Worm (Caenorhabditis elegans) whole organism, late embryonic: ENCODE data around the gene slc-9B.1.

Source experiments
- ceh-14 ChIP-seq: sonication (generic microtip); optimal IDR thresholded peaks from 2 replicates; lab custom pipeline; 2016; ENCODE audit warnings: missing genotype, missing genetic modification characterization, missing compliant biosample characterization
- ceh-48 ChIP-seq: sonication (generic microtip); optimal IDR thresholded peaks from 2 replicates; lab custom pipeline; 2016; ENCODE audit warnings: missing genetic modification characterization, inconsistent platforms, missing compliant biosample characterization
- elt-2 ChIP-seq: sonication (generic microtip); optimal IDR thresholded peaks from 2 replicates; lab custom pipeline; 2016; ENCODE audit warnings: missing genetic modification reagents, missing genetic modification characterization, missing compliant biosample characterization
- madf-2 ChIP-seq: sonication (generic microtip); optimal IDR thresholded peaks from 2 replicates; lab custom pipeline; 2017; ENCODE audit warnings: missing genetic modification characterization, missing compliant biosample characterization
- nfya-1 ChIP-seq: sonication (generic microtip); optimal IDR thresholded peaks from 2 replicates; lab custom pipeline; 2017; ENCODE audit warnings: missing genetic modification characterization, mild to moderate bottlenecking, missing compliant biosample characterization, antibody characterized with exemption, moderate library complexity
- pqm-1 ChIP-seq: sonication (generic microtip); optimal IDR thresholded peaks from 2 replicates; lab custom pipeline; 2016; ENCODE audit warnings: missing genetic modification characterization, missing compliant biosample characterization
- sdc-2 ChIP-seq: sonication (generic microtip); optimal IDR thresholded peaks from 2 replicates; lab custom pipeline; 2016; ENCODE audit warnings: missing genotype, missing genetic modification characterization, missing compliant biosample characterization
- syd-9 ChIP-seq: sonication (generic microtip); optimal IDR thresholded peaks from 2 replicates; lab custom pipeline; 2016; ENCODE audit warnings: mild to moderate bottlenecking, missing genetic modification characterization, moderate library complexity, missing compliant biosample characterization
- ttx-3 ChIP-seq: sonication (generic microtip); optimal IDR thresholded peaks from 2 replicates; lab custom pipeline; 2016; ENCODE audit warnings: missing genetic modification reagents, missing genetic modification characterization, missing compliant biosample characterization
- unc-86 ChIP-seq: sonication (generic microtip); optimal IDR thresholded peaks from 2 replicates; lab custom pipeline; 2016; ENCODE audit warnings: missing genetic modification characterization, missing compliant biosample characterization
- ztf-16 ChIP-seq: sonication (generic microtip); optimal IDR thresholded peaks from 2 replicates; lab custom pipeline; 2017; ENCODE audit warnings: missing genetic modification characterization, missing compliant biosample characterization

- no peak for TF ChIP-seq ceh-14 (tag; lab: Kevin White, UChicago)
- TF ChIP-seq elt-2 (tag; lab: Kevin White, UChicago): no peak
- no peak for TF ChIP-seq madf-2 (tag; lab: Kevin White, UChicago)
- no peak for TF ChIP-seq ttx-3 (tag; lab: Kevin White, UChicago)
- TF ChIP-seq nfya-1 (tag; lab: Kevin White, UChicago): no peak
- no peak for TF ChIP-seq ceh-48
- no peak for TF ChIP-seq sdc-2
- no peak for TF ChIP-seq pqm-1 (tag; lab: Kevin White, UChicago)
- no peak for TF ChIP-seq syd-9
- TF ChIP-seq unc-86 (tag; lab: Kevin White, UChicago): no peak
- TF ChIP-seq ztf-16 (tag; lab: Kevin White, UChicago): no peak
These were observed 26.9 kb downstream of the slc-9B.1 start, which contains the start of gene cnc-8 for ce11 chrX:10306289-10306688.
